Worm (Caenorhabditis elegans) whole organism, L3 larva: ENCODE results near the gene Y40B10A.11.

Experiments
- R02D3.7 ChIP-seq: fragments of 150-350 bp; optimal IDR thresholded peaks from 2 replicates; lab custom pipeline; 2014; ENCODE audit warnings: missing biosample characterization, missing genetic modification characterization
- ZK546.5 ChIP-seq: sonication (generic microtip); optimal IDR thresholded peaks from 2 replicates; lab custom pipeline; 2017; ENCODE audit warnings: missing biosample characterization, missing genetic modification characterization
- aly-2 ChIP-seq: fragments of 150-350 bp; optimal IDR thresholded peaks from 2 replicates; lab custom pipeline; 2014; ENCODE audit warnings: missing biosample characterization, missing genetic modification characterization
- ama-1 ChIP-seq: fragments of 150-350 bp; optimal IDR thresholded peaks from 2 replicates; lab custom pipeline; 2018
- ceh-16 ChIP-seq: sonication (generic microtip); optimal IDR thresholded peaks from 2 replicates; lab custom pipeline; 2017; ENCODE audit warnings: missing biosample characterization, missing genetic modification characterization
- ceh-28 ChIP-seq: fragments of 150-350 bp; optimal IDR thresholded peaks from 2 replicates; lab custom pipeline; 2014; ENCODE audit warnings: missing biosample characterization, missing genetic modification reagents, missing genetic modification characterization
- ceh-9 ChIP-seq: sonication (generic microtip); optimal IDR thresholded peaks from 2 replicates; lab custom pipeline; 2018; ENCODE audit warnings: missing biosample characterization, missing genetic modification characterization
- daf-12 ChIP-seq: fragments of 150-350 bp; optimal IDR thresholded peaks from 2 replicates; lab custom pipeline; 2014; ENCODE audit warnings: missing biosample characterization, missing genetic modification reagents, missing genetic modification characterization
- egl-27 ChIP-seq: sonication (generic microtip); optimal IDR thresholded peaks from 4 replicates; lab custom pipeline; 2017; ENCODE audit warnings: missing biosample characterization, missing genetic modification reagents, missing genetic modification characterization
- egl-5 ChIP-seq: fragments of 150-350 bp; optimal IDR thresholded peaks from 2 replicates; lab custom pipeline; 2017; ENCODE audit warnings: missing biosample characterization, missing genetic modification reagents, missing genetic modification characterization, inconsistent platforms
- elt-1 ChIP-seq: fragments of 150-350 bp; optimal IDR thresholded peaks from 2 replicates; lab custom pipeline; 2014; ENCODE audit warnings: missing biosample characterization, missing genetic modification characterization
- elt-2 ChIP-seq: sonication (generic microtip); optimal IDR thresholded peaks from 2 replicates; lab custom pipeline; 2016; ENCODE audit warnings: missing genetic modification reagents, mild to moderate bottlenecking, missing genetic modification characterization, missing compliant biosample characterization
- elt-3 ChIP-seq, 3 experiments: fragments of 150-350 bp in 1 of 3; sonication (generic microtip) in 2 of 3; optimal IDR thresholded peaks; 2 replicates in 2 of 3; 4 replicates in 1 of 3; lab custom pipeline; 2014 to 2017; ENCODE audit warnings: missing biosample characterization in 3 of 3, missing genetic modification characterization in 3 of 3
- eor-1 ChIP-seq, 2 experiments: fragments of 150-350 bp; optimal IDR thresholded peaks; 2 replicates each; lab custom pipeline; 2014 to 2018; ENCODE audit warnings: missing biosample characterization in 2 of 2, missing genetic modification characterization in 2 of 2
- fkh-10 ChIP-seq: sonication (generic microtip); optimal IDR thresholded peaks from 2 replicates; lab custom pipeline; 2017; ENCODE audit warnings: missing biosample characterization, missing genetic modification reagents, missing genetic modification characterization
- hmg-11 ChIP-seq: sonication (generic microtip); optimal IDR thresholded peaks from 2 replicates; lab custom pipeline; 2016; ENCODE audit warnings: missing genetic modification characterization, missing compliant biosample characterization
- jun-1 ChIP-seq: fragments of 150-350 bp; optimal IDR thresholded peaks from 2 replicates; lab custom pipeline; 2014; ENCODE audit warnings: missing biosample characterization, missing genetic modification reagents, missing genetic modification characterization
- lin-15B ChIP-seq: fragments of 150-350 bp; optimal IDR thresholded peaks from 2 replicates; lab custom pipeline; 2014; ENCODE audit warnings: missing biosample characterization, missing genetic modification characterization
- lin-39 ChIP-seq: fragments of 150-350 bp; optimal IDR thresholded peaks from 2 replicates; lab custom pipeline; 2018; ENCODE audit warnings: missing biosample characterization, missing genetic modification reagents, missing genetic modification characterization
- mdl-1 ChIP-seq: fragments of 150-350 bp; optimal IDR thresholded peaks from 2 replicates; lab custom pipeline; 2014; ENCODE audit warnings: missing biosample characterization, missing genetic modification characterization
- mml-1 ChIP-seq: fragments of 150-350 bp; sonication (generic microtip); optimal IDR thresholded peaks from 3 replicates; lab custom pipeline; 2014; ENCODE audit warnings: missing biosample characterization, missing genetic modification characterization
- nfya-1 ChIP-seq: sonication (generic microtip); optimal IDR thresholded peaks from 2 replicates; lab custom pipeline; 2017; ENCODE audit warnings: missing genetic modification characterization, mild to moderate bottlenecking, missing compliant biosample characterization, antibody characterized with exemption, moderate library complexity; ENCODE audit not compliant: insufficient read depth
- nhr-12 ChIP-seq: fragments of 150-350 bp; optimal IDR thresholded peaks from 2 replicates; lab custom pipeline; 2014; ENCODE audit warnings: missing biosample characterization, missing genetic modification characterization
- nhr-23 ChIP-seq: fragments of 150-350 bp; optimal IDR thresholded peaks from 2 replicates; lab custom pipeline; 2014; ENCODE audit warnings: missing biosample characterization, missing genetic modification reagents, missing genetic modification characterization
- nhr-237 ChIP-seq: fragments of 150-350 bp; optimal IDR thresholded peaks from 2 replicates; lab custom pipeline; 2014; ENCODE audit warnings: missing biosample characterization, missing genetic modification characterization
- nhr-25 ChIP-seq: sonication (generic microtip); optimal IDR thresholded peaks from 2 replicates; lab custom pipeline; 2017; ENCODE audit warnings: missing biosample characterization, missing genetic modification characterization
- nhr-28 ChIP-seq: fragments of 150-350 bp; optimal IDR thresholded peaks from 2 replicates; lab custom pipeline; 2014; ENCODE audit warnings: missing biosample characterization, missing genetic modification characterization
- nhr-43 ChIP-seq: sonication (generic microtip); optimal IDR thresholded peaks from 2 replicates; lab custom pipeline; 2016; ENCODE audit warnings: mild to moderate bottlenecking, missing genetic modification characterization, missing compliant biosample characterization; ENCODE audit not compliant: poor library complexity, severe bottlenecking
- nhr-67 ChIP-seq: fragments of 150-350 bp; optimal IDR thresholded peaks from 2 replicates; lab custom pipeline; 2014; ENCODE audit warnings: missing biosample characterization, missing genetic modification characterization
- nhr-76 ChIP-seq: fragments of 150-350 bp; sonication (generic microtip); optimal IDR thresholded peaks from 5 replicates; lab custom pipeline; 2014; ENCODE audit warnings: missing biosample characterization, missing genetic modification characterization
- nhr-77 ChIP-seq: fragments of 150-350 bp; optimal IDR thresholded peaks from 2 replicates; lab custom pipeline; 2014; ENCODE audit warnings: missing biosample characterization, missing genetic modification characterization
- pha-4 ChIP-seq: fragments of 150-350 bp; optimal IDR thresholded peaks from 2 replicates; lab custom pipeline; 2014; ENCODE audit warnings: missing biosample characterization, missing genetic modification reagents, missing genetic modification characterization
- pqm-1 ChIP-seq: fragments of 150-350 bp; optimal IDR thresholded peaks from 2 replicates; lab custom pipeline; 2017; ENCODE audit warnings: missing biosample characterization, missing genetic modification characterization, inconsistent platforms
- skn-1 ChIP-seq: fragments of 150-350 bp; optimal IDR thresholded peaks from 2 replicates; lab custom pipeline; 2014; ENCODE audit warnings: missing biosample characterization, missing genetic modification characterization
- snpc-4 ChIP-seq: fragments of 150-350 bp; optimal IDR thresholded peaks from 2 replicates; lab custom pipeline; 2014; ENCODE audit warnings: missing biosample characterization, missing genetic modification characterization
- tbx-2 ChIP-seq: sonication (generic microtip); optimal IDR thresholded peaks from 2 replicates; lab custom pipeline; 2016; ENCODE audit warnings: mild to moderate bottlenecking, missing genetic modification characterization, missing compliant biosample characterization
- unc-39 ChIP-seq: sonication (generic microtip); optimal IDR thresholded peaks from 4 replicates; lab custom pipeline; 2017; ENCODE audit warnings: missing biosample characterization, missing genetic modification characterization
- unc-62 ChIP-seq: fragments of 150-350 bp; sonication (generic microtip); optimal IDR thresholded peaks from 4 replicates; lab custom pipeline; 2014; ENCODE audit warnings: missing biosample characterization, missing genetic modification reagents, missing genetic modification characterization
- zag-1 ChIP-seq: fragments of 150-350 bp; optimal IDR thresholded peaks from 2 replicates; lab custom pipeline; 2014; ENCODE audit warnings: missing biosample characterization, missing genetic modification characterization
- ztf-11 ChIP-seq: fragments of 150-350 bp; optimal IDR thresholded peaks from 2 replicates; lab custom pipeline; 2014; ENCODE audit warnings: missing biosample characterization, missing genetic modification characterization
- ztf-4 ChIP-seq: fragments of 150-350 bp; optimal IDR thresholded peaks from 2 replicates; lab custom pipeline; 2014; ENCODE audit warnings: missing biosample characterization, missing genetic modification characterization

Gene Y40B10A.11

DNA sequence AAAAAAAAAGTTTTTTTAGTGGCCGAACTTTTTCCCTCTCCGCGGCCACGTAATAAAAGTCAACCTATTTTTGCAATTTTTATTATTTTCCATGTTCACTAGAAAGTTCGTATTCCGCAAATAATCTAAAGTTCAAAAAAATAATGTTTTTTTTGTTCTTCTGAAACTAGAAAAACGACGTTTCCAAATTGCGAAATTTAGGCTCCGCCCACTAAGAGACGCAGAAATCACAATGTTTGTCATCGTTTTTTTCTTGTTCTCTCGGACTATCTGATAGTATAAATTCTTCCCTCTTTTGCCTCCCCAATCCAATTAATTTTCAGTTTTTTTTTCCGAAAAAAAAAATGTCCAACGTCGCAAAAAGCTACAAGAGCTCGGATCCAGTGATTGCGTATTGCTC lies 5.9 kb upstream of the Y40B10A.11 start, which contains the start of gene comt-3:
TSS of gene comt-3 (plus strand) at position 214 of the 400 bp plus-strand sequence.
- TF ChIP-seq nhr-67 (tag; lab: Kevin White, UChicago) = no peak
- TF ChIP-seq lin-39 (tag; lab: Kevin White, UChicago) = no peak
- TF ChIP-seq ceh-28 (tag; lab: Kevin White, UChicago) = no peak
- no peak for TF ChIP-seq nhr-28 (tag; lab: Kevin White, UChicago)
- TF ChIP-seq elt-2 = no peak
- TF ChIP-seq unc-39 (tag; lab: Kevin White, UChicago) = no peak
- TF ChIP-seq zag-1 = no peak
- no peak for TF ChIP-seq skn-1 (tag; lab: Kevin White, UChicago)
- no peak for TF ChIP-seq daf-12 (tag; lab: Kevin White, UChicago)
- TF ChIP-seq elt-3 (tag; optimal IDR thresholded peaks at IDR 0.05; lab: Kevin White, UChicago) = no peak
- TF ChIP-seq nhr-76 (tag; lab: Kevin White, UChicago) = no peak
- no peak for TF ChIP-seq nfya-1 (tag; lab: Kevin White, UChicago)
- no peak for TF ChIP-seq nhr-237 (tag; lab: Kevin White, UChicago)
- TF ChIP-seq nhr-77 (tag; lab: Kevin White, UChicago) = no peak
- no peak for TF ChIP-seq fkh-10
- TF ChIP-seq ztf-4 = no peak
- no peak for TF ChIP-seq unc-62 (GFP tag; lab: Kevin White, UChicago)
- no peak for TF ChIP-seq tbx-2 (tag; lab: Kevin White, UChicago)
- TF ChIP-seq hmg-11 = no peak
- no peak for TF ChIP-seq nhr-23

DNA sequence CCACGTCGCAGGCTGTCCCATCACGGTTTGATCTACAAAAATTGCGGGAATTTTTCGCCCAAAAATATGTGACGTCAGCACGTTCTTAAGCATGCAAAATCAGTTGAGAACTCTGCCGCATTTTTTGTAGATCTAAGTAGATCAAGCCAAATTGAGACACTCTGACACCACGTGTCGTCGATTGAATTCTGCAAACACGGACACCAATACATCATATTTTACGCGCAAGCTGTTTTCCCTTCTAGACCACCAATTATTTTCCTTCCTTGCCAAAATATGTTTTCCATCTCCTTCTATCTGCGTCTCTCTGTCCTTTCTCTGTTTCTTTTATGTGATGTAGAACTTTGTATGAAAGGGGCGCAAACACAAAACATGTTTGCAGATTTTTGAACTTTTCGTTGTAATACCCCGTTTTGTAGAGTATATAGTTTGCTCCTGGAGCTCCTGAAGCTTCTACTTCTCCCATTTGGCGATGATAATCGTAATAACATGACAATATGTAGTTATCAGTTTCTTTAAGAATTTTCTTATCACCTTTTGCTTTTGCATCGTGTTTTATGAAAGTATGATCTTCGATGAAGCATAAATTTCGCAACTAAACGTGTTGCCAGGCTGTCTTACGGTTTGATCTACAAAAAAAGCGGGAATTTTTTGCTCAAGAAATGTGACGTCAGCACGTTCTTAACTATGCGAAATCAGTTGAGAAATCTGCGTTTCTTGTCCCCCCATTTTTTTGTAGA lies 4.5 kb upstream of the Y40B10A.11 start:
- TF ChIP-seq mml-1 = no peak
- no peak for TF ChIP-seq ceh-9 (tag; lab: Kevin White, UChicago)
- no peak for TF ChIP-seq egl-27 (tag; lab: Kevin White, UChicago)
- TF ChIP-seq pha-4 (tag; lab: Kevin White, UChicago) = peak; percentile 58
- TF ChIP-seq ceh-16 (tag; lab: Kevin White, UChicago) = no peak
- no peak for TF ChIP-seq elt-1
- no peak for TF ChIP-seq eor-1 (tag; optimal IDR thresholded peaks at IDR 0.05; lab: Kevin White, UChicago)
- no peak for TF ChIP-seq nhr-67 (tag; lab: Kevin White, UChicago)
- no peak for TF ChIP-seq jun-1 (tag; lab: Kevin White, UChicago)
- TF ChIP-seq daf-12 (tag; lab: Kevin White, UChicago) = no peak
- TF ChIP-seq nhr-23 = no peak
- TF ChIP-seq ama-1 (lab: Kevin White, UChicago) = no peak
- TF ChIP-seq aly-2 = no peak
- no peak for TF ChIP-seq nhr-12 (tag; lab: Kevin White, UChicago)
- TF ChIP-seq elt-3 (tag; optimal IDR thresholded peaks at IDR 0.05; lab: Kevin White, UChicago) = no peak
- no peak for TF ChIP-seq mdl-1 (tag; lab: Kevin White, UChicago)
- TF ChIP-seq pqm-1 (tag; lab: Kevin White, UChicago) = peak; percentile 28
- no peak for TF ChIP-seq R02D3.7
- TF ChIP-seq ZK546.5 (tag; lab: Kevin White, UChicago) = no peak
- TF ChIP-seq lin-15B = peak; percentile 8
- no peak for TF ChIP-seq ztf-11
- no peak for TF ChIP-seq egl-5 (tag; lab: Kevin White, UChicago)
- TF ChIP-seq nhr-76 (tag; lab: Kevin White, UChicago) = peak; percentile 25
- TF ChIP-seq elt-2 = peak; percentile 63
- no peak for TF ChIP-seq lin-39 (tag; lab: Kevin White, UChicago)
- TF ChIP-seq nhr-25 (tag; lab: Kevin White, UChicago) = no peak
- TF ChIP-seq fkh-10 = no peak
- no peak for TF ChIP-seq snpc-4 (tag; lab: Kevin White, UChicago)
- TF ChIP-seq nhr-77 (tag; lab: Kevin White, UChicago) = no peak
- TF ChIP-seq zag-1 = no peak
- no peak for TF ChIP-seq tbx-2 (tag; lab: Kevin White, UChicago)
- no peak for TF ChIP-seq nhr-43 (tag; lab: Kevin White, UChicago)
- no peak for TF ChIP-seq nhr-28 (tag; lab: Kevin White, UChicago)
- no peak for TF ChIP-seq unc-39 (tag; lab: Kevin White, UChicago)
- TF ChIP-seq skn-1 (tag; lab: Kevin White, UChicago) = no peak
- no peak for TF ChIP-seq ztf-4
